Worm (Caenorhabditis elegans): ENCODE measurements around the gene srh-72.

DNA sequence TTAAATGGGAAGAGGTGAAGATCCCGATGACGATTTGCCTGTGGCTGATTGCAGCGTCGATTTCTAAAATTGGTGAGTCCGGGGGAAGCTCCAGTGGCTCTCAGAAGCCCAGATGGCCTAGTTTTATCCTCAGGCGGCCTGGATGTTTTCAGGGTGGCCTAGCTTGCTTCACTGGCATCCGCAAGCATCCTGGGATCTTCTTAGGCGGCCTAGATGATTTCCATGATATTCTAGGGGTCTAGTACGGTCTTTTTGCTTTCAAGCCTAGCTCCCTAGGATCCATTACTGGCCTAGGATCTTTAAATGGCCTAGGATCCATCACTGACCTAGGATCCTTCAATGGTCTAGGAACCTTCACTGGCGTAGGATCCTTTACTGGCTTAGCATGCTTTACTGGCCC is 30.6 kb upstream of the srh-72 start:
- TF ChIP-seq klf-2 (GFP tag; conservative IDR thresholded peaks at IDR 0.05) (no peak), ztf-23 (GFP tag; IDR thresholded peaks at IDR 0.05) (no peak), cog-1 (tag; optimal IDR thresholded peaks at IDR 0.05) (no peak), flt-1 (GFP tag; IDR thresholded peaks at IDR 0.05) (no peak), T22C8.4 (GFP tag; IDR thresholded peaks at IDR 0.05) (no peak)

All from whole organism, midembryonic.